Fruit fly (Drosophila melanogaster) whole organism, embryonic: ENCODE measurements around the gene Prp18.
A peak's percentile ranks its signal among the peaks of the same experiment; 100 is the strongest.

ENCODE experiments used
- Atf6 ChIP-seq: fragments of 200-800 bp; sonication (Bioruptor generic); IDR thresholded peaks from 2 replicates; pipeline ENCODE4 v1.3.6; 2022; ENCODE audit warnings: missing biosample characterization, missing genetic modification characterization
- B-H2 ChIP-seq: fragments of 200-800 bp; sonication (Bioruptor generic); optimal IDR thresholded peaks from 2 replicates; lab custom pipeline; 2018; ENCODE audit warnings: missing biosample characterization, mild to moderate bottlenecking, missing genetic modification characterization
- CG10267 ChIP-seq: fragments of 200-800 bp; sonication (Bioruptor generic); optimal IDR thresholded peaks from 2 replicates; lab custom pipeline; 2018; ENCODE audit warnings: missing biosample characterization, mild to moderate bottlenecking, missing genetic modification characterization, moderate library complexity
- CG10321 ChIP-seq: fragments of 200-800 bp; sonication (Bioruptor generic); IDR thresholded peaks from 2 replicates; pipeline ENCODE4 v1.3.6; 2022; ENCODE audit warnings: missing biosample characterization, missing genetic modification characterization
- CG10565 ChIP-seq: fragments of 200-800 bp; sonication (Bioruptor generic); optimal IDR thresholded peaks from 3 replicates; lab custom pipeline; 2016; ENCODE audit warnings: missing biosample characterization, mild to moderate bottlenecking, missing genetic modification characterization
- CG12769 ChIP-seq: fragments of 200-800 bp; sonication (Bioruptor generic); optimal IDR thresholded peaks from 2 replicates; lab custom pipeline; 2019; ENCODE audit warnings: missing biosample characterization, mild to moderate bottlenecking, missing genetic modification characterization, moderate library complexity
- CG13296 ChIP-seq: fragments of 200-800 bp; sonication (Bioruptor generic); optimal IDR thresholded peaks from 3 replicates; lab custom pipeline; 2018; ENCODE audit warnings: missing biosample characterization, mild to moderate bottlenecking, missing genetic modification characterization
- CG13624 ChIP-seq: fragments of 200-800 bp; sonication (Bioruptor generic); optimal IDR thresholded peaks from 2 replicates; lab custom pipeline; 2016; ENCODE audit warnings: missing biosample characterization, missing genetic modification characterization
- CG14965 ChIP-seq: fragments of 200-800 bp; sonication (Bioruptor generic); optimal IDR thresholded peaks from 2 replicates; lab custom pipeline; 2016; ENCODE audit warnings: missing biosample characterization, missing genetic modification characterization, borderline replicate concordance
- CG17829 ChIP-seq: fragments of 200-800 bp; optimal IDR thresholded peaks from 2 replicates; lab custom pipeline; 2019; ENCODE audit warnings: missing biosample characterization, mild to moderate bottlenecking, missing genetic modification characterization, moderate library complexity
- CG17912 ChIP-seq: fragments of 200-800 bp; sonication (Bioruptor generic); optimal IDR thresholded peaks from 2 replicates; lab custom pipeline; 2018; ENCODE audit warnings: missing biosample characterization, mild to moderate bottlenecking, missing genetic modification characterization
- CG31388 ChIP-seq: fragments of 200-800 bp; sonication (Bioruptor generic); optimal IDR thresholded peaks from 2 replicates; lab custom pipeline; 2016; ENCODE audit warnings: missing biosample characterization, missing genetic modification characterization
- CG31441 ChIP-seq: fragments of 200-800 bp; sonication (Bioruptor generic); IDR thresholded peaks from 2 replicates; pipeline ENCODE4 v1.3.6; 2022; ENCODE audit warnings: missing biosample characterization, missing genetic modification characterization
- CG33213 ChIP-seq: fragments of 200-800 bp; sonication (Bioruptor generic); optimal IDR thresholded peaks from 3 replicates; lab custom pipeline; 2016; ENCODE audit warnings: missing biosample characterization, missing genetic modification characterization
- CG5953 ChIP-seq: fragments of 200-800 bp; sonication (Bioruptor generic); IDR thresholded peaks from 2 replicates; pipeline ENCODE4 v1.3.6; 2022; ENCODE audit warnings: missing biosample characterization, missing genetic modification characterization
- CG7786 ChIP-seq: fragments of 200-800 bp; sonication (Bioruptor generic); optimal IDR thresholded peaks from 2 replicates; lab custom pipeline; 2016; ENCODE audit warnings: missing biosample characterization, missing genetic modification characterization
- CG7928 ChIP-seq: fragments of 200-800 bp; sonication (Bioruptor generic); optimal IDR thresholded peaks from 2 replicates; lab custom pipeline; 2017; ENCODE audit warnings: missing biosample characterization, mild to moderate bottlenecking, missing genetic modification characterization
- CHES-1-like ChIP-seq: fragments of 200-800 bp; sonication (Bioruptor generic); optimal IDR thresholded peaks from 2 replicates; lab custom pipeline; 2016; ENCODE audit warnings: missing biosample characterization, missing genetic modification characterization
- Elba2 ChIP-seq: fragments of 200-800 bp; sonication (Bioruptor generic); optimal IDR thresholded peaks from 3 replicates; lab custom pipeline; 2016; ENCODE audit warnings: missing biosample characterization, missing genetic modification characterization
- H2.0 ChIP-seq: fragments of 200-800 bp; sonication (Bioruptor generic); IDR thresholded peaks from 2 replicates; pipeline ENCODE4 v1.3.6; 2022; ENCODE audit warnings: missing biosample characterization, missing genetic modification characterization
- HLH4C ChIP-seq: fragments of 200-800 bp; sonication (Bioruptor generic); IDR thresholded peaks from 3 replicates; pipeline ENCODE4 v1.3.6; 2022; ENCODE audit warnings: missing biosample characterization, missing genetic modification characterization; ENCODE audit not compliant: partially characterized antibody
- HLHmδ ChIP-seq: fragments of 200-800 bp; sonication (Bioruptor generic); optimal IDR thresholded peaks from 2 replicates; lab custom pipeline; 2018; ENCODE audit warnings: missing biosample characterization, mild to moderate bottlenecking, missing genetic modification characterization, moderate library complexity
- Hr39 ChIP-seq: fragments of >200 bp; optimal IDR thresholded peaks from 2 replicates; lab custom pipeline; 2017
- Jarid2 ChIP-seq: fragments of 200-800 bp; sonication (Bioruptor generic); optimal IDR thresholded peaks from 3 replicates; lab custom pipeline; 2017; ENCODE audit warnings: mild to moderate bottlenecking, missing biosample characterization, missing genetic modification reagents, missing genetic modification characterization
- Lhr ChIP-seq: fragments of 200-800 bp; sonication (Bioruptor generic); optimal IDR thresholded peaks from 3 replicates; lab custom pipeline; 2017; ENCODE audit warnings: mild to moderate bottlenecking, missing biosample characterization, missing genetic modification reagents, missing genetic modification characterization
- NK7.1 ChIP-seq: fragments of 200-800 bp; sonication (Bioruptor generic); optimal IDR thresholded peaks from 3 replicates; lab custom pipeline; 2016; ENCODE audit warnings: missing biosample characterization, missing genetic modification characterization
- Neu2 ChIP-seq: fragments of 200-800 bp; sonication (Bioruptor generic); optimal IDR thresholded peaks from 3 replicates; lab custom pipeline; 2016; ENCODE audit warnings: missing biosample characterization, missing genetic modification characterization, borderline replicate concordance
- Pdp1 ChIP-seq, 2 experiments: fragments of 200-800 bp; sonication (Bioruptor generic); optimal IDR thresholded peaks; 3 replicates each; lab custom pipeline; 2016; ENCODE audit warnings: missing biosample characterization in 2 of 2, missing genetic modification characterization in 2 of 2, mild to moderate bottlenecking in 1 of 2, moderate library complexity in 1 of 2
- Rx ChIP-seq: fragments of 200-800 bp; sonication (Bioruptor generic); IDR thresholded peaks from 2 replicates; pipeline ENCODE4 v1.3.6; 2022; ENCODE audit warnings: missing biosample characterization, missing genetic modification characterization
- Spps ChIP-seq: fragments of 200-800 bp; sonication (Bioruptor generic); optimal IDR thresholded peaks from 2 replicates; lab custom pipeline; 2018; ENCODE audit warnings: missing biosample characterization, mild to moderate bottlenecking, missing genetic modification characterization
- ac ChIP-seq: fragments of 200-800 bp; sonication (Bioruptor generic); optimal IDR thresholded peaks from 3 replicates; lab custom pipeline; 2017; ENCODE audit warnings: missing biosample characterization, mild to moderate bottlenecking, missing genetic modification characterization
- aop ChIP-seq: fragments of 200-800 bp; sonication (Bioruptor generic); IDR thresholded peaks from 2 replicates; pipeline ENCODE4 v1.3.6; 2022; ENCODE audit warnings: missing biosample characterization, missing genetic modification characterization
- bab2 ChIP-seq: fragments of 200-800 bp; sonication (Bioruptor generic); optimal IDR thresholded peaks from 2 replicates; lab custom pipeline; 2016; ENCODE audit warnings: missing biosample characterization, missing genetic modification characterization
- ci ChIP-seq: fragments of 200-800 bp; sonication (Bioruptor generic); IDR thresholded peaks from 3 replicates; pipeline ENCODE4 v1.3.6; 2022; ENCODE audit warnings: missing biosample characterization, missing genetic modification characterization
- crol ChIP-seq: fragments of 200-800 bp; sonication (Bioruptor generic); IDR thresholded peaks from 2 replicates; pipeline ENCODE4 v1.3.6; 2022; ENCODE audit warnings: missing biosample characterization, missing genetic modification characterization
- en ChIP-seq: fragments of 200-800 bp; sonication (Bioruptor generic); optimal IDR thresholded peaks from 2 replicates; lab custom pipeline; 2016; ENCODE audit warnings: missing biosample characterization, missing genetic modification characterization
- ewg ChIP-seq: fragments of 200-800 bp; sonication (Bioruptor generic); optimal IDR thresholded peaks from 3 replicates; lab custom pipeline; 2017; ENCODE audit warnings: mild to moderate bottlenecking, missing biosample characterization, missing genetic modification reagents, missing genetic modification characterization
- fd102C ChIP-seq: fragments of 200-800 bp; sonication (Bioruptor generic); optimal IDR thresholded peaks from 2 replicates; lab custom pipeline; 2018; ENCODE audit warnings: missing biosample characterization, mild to moderate bottlenecking, missing genetic modification characterization, moderate library complexity
- gce ChIP-seq: fragments of 200-800 bp; sonication (Bioruptor generic); IDR thresholded peaks from 3 replicates; pipeline ENCODE4 v1.3.6; 2022; ENCODE audit warnings: missing biosample characterization, missing genetic modification characterization
- inv ChIP-seq: fragments of 200-800 bp; sonication (Bioruptor generic); IDR thresholded peaks from 2 replicates; pipeline ENCODE4 v1.3.6; 2022; ENCODE audit warnings: missing biosample characterization, missing genetic modification characterization; ENCODE audit not compliant: partially characterized antibody
- kay ChIP-seq: fragments of 200-800 bp; sonication (Bioruptor generic); optimal IDR thresholded peaks from 2 replicates; lab custom pipeline; 2016; ENCODE audit warnings: missing biosample characterization, missing genetic modification characterization
- lmd ChIP-seq: fragments of 200-800 bp; sonication (Bioruptor generic); IDR thresholded peaks from 2 replicates; pipeline ENCODE4 v1.3.6; 2022; ENCODE audit warnings: missing biosample characterization, missing genetic modification characterization
- nmo ChIP-seq: fragments of 200-800 bp; sonication (Bioruptor generic); optimal IDR thresholded peaks from 2 replicates; lab custom pipeline; 2018; ENCODE audit warnings: missing biosample characterization, mild to moderate bottlenecking, missing genetic modification characterization, moderate library complexity
- onecut ChIP-seq: fragments of 200-800 bp; sonication (Bioruptor generic); IDR thresholded peaks from 2 replicates; pipeline ENCODE4 v1.3.6; 2022; ENCODE audit warnings: missing biosample characterization, missing genetic modification characterization
- otp ChIP-seq: fragments of 200-800 bp; sonication (Bioruptor generic); IDR thresholded peaks from 3 replicates; pipeline ENCODE4, ENCODE4 v1.3.6; 2022; ENCODE audit warnings: missing biosample characterization, missing genetic modification characterization
- pita ChIP-seq: fragments of 200-800 bp; sonication (Bioruptor generic); optimal IDR thresholded peaks from 2 replicates; lab custom pipeline; 2017; ENCODE audit warnings: missing biosample characterization, mild to moderate bottlenecking, missing genetic modification characterization
- rib ChIP-seq: fragments of 200-800 bp; sonication (Bioruptor generic); IDR thresholded peaks from 2 replicates; pipeline ENCODE4 v1.3.6; 2022; ENCODE audit warnings: missing biosample characterization, missing genetic modification characterization
- sens ChIP-seq: fragments of 200-800 bp; sonication (Bioruptor generic); peaks from one replicate; lab custom pipeline; 2016; ENCODE audit warnings: missing biosample characterization, missing genetic modification characterization
- slp2 ChIP-seq: fragments of 200-800 bp; sonication (Bioruptor generic); optimal IDR thresholded peaks from 2 replicates; lab custom pipeline; 2016; ENCODE audit warnings: missing biosample characterization, missing genetic modification characterization
- unc-4 ChIP-seq: fragments of 200-800 bp; sonication (Bioruptor generic); IDR thresholded peaks from 2 replicates; pipeline ENCODE4 v1.3.6; 2022; ENCODE audit warnings: missing biosample characterization, missing genetic modification characterization; ENCODE audit not compliant: partially characterized antibody
- yki ChIP-seq: fragments of >200 bp; optimal IDR thresholded peaks from 3 replicates; lab custom pipeline; 2018
- zen2 ChIP-seq: fragments of 200-800 bp; sonication (Bioruptor generic); IDR thresholded peaks from 3 replicates; pipeline ENCODE4 v1.3.6; 2022; ENCODE audit warnings: missing biosample characterization, missing genetic modification characterization; ENCODE audit not compliant: partially characterized antibody
- zf30C ChIP-seq: fragments of 200-800 bp; sonication (Bioruptor generic); optimal IDR thresholded peaks from 3 replicates; lab custom pipeline; 2018; ENCODE audit warnings: missing biosample characterization, mild to moderate bottlenecking, missing genetic modification characterization

Prp18 gene

DNA sequence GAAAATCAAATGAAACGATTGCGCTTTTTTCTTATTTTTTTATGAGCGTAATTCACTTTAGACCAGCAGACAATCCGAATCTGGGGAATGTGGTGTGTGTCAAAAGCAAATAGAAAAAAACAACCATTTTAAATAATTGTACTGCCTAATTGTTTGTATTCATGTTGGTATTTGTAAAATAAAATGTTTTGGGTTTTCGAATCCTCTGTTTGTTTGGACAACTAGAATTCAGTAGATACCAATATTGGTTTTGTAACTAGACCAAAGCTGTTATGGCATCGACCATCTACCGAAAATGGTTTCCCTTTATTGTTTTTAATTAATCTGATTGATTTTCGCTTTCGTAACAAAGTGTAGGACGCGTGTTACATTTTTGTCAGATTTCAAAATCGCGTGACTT lies 20.1 kb downstream of the Prp18 start (continued):
- TF ChIP-seq bab2 (peak; percentile 62), CG17829 (tag; lab: Kevin White, UChicago) (no peak), aop (no peak), CG33213 (GFP tag; lab: Kevin White, UChicago) (peak; percentile 41), H2.0 (GFP tag; lab: Robert Waterston, UW) (no peak), Spps (tag; lab: Kevin White, UChicago) (no peak), NK7.1 (GFP tag; lab: Kevin White, UChicago) (peak; percentile 22), CG10565 (GFP tag; lab: Kevin White, UChicago) (no peak), B-H2 (GFP tag; lab: Kevin White, UChicago) (no peak), otp (no peak), crol (GFP tag; lab: Robert Waterston, UW) (no peak), CG5953 (GFP tag; lab: Robert Waterston, UW) (no peak), fd102C (peak; percentile 47), CHES-1-like (GFP tag; lab: Kevin White, UChicago) (no peak), CG31388 (GFP tag; lab: Kevin White, UChicago) (no peak), gce (GFP tag; lab: Robert Waterston, UW) (no peak), CG10267 (tag; lab: Kevin White, UChicago) (no peak), CG31441 (GFP tag; lab: Robert Waterston, UW) (no peak), inv (no peak), ewg (no peak), pita (GFP tag; lab: Kevin White, UChicago) (no peak), nmo (GFP tag; lab: Kevin White, UChicago) (peak; percentile 10), zf30C (no peak), CG12769 (tag; lab: Kevin White, UChicago) (peak; percentile 30), CG13624 (no peak), Rx (GFP tag; lab: Robert Waterston, UW) (no peak), onecut (GFP tag; lab: Robert Waterston, UW) (no peak), sens (peak; percentile 74), en (GFP tag; lab: Kevin White, UChicago) (no peak), slp2 (GFP tag; lab: Kevin White, UChicago) (no peak), HLH4C (GFP tag; lab: Robert Waterston, UW) (no peak), yki (lab: Kevin White, UChicago) (no peak), CG17912 (no peak), CG10321 (GFP tag; lab: Robert Waterston, UW) (no peak), Lhr (GFP tag; lab: Kevin White, UChicago) (no peak), rib (no peak), Atf6 (GFP tag; lab: Robert Waterston, UW) (no peak), kay (GFP tag; lab: Kevin White, UChicago) (no peak), CG7786 (GFP tag; lab: Kevin White, UChicago) (no peak), CG14965 (GFP tag; lab: Kevin White, UChicago) (no peak), CG7928 (GFP tag; lab: Kevin White, UChicago) (no peak), HLHmδ (no peak), Pdp1 (GFP tag; optimal IDR thresholded peaks at IDR 0.05; lab: Kevin White, UChicago) (peak in 1 of 2 experiments; percentile 51), CG13296 (GFP tag; lab: Kevin White, UChicago) (no peak), zen2 (no peak), Neu2 (GFP tag; lab: Kevin White, UChicago) (no peak), Elba2 (GFP tag; lab: Kevin White, UChicago) (no peak), ci (GFP tag; lab: Robert Waterston, UW) (no peak), Hr39 (lab: Kevin White, UChicago) (no peak), lmd (GFP tag; lab: Robert Waterston, UW) (no peak; the same call in 1 of the 2 replicates), ac (GFP tag; lab: Kevin White, UChicago) (peak; percentile 5), Jarid2 (GFP tag; lab: Kevin White, UChicago) (peak; percentile 4), unc-4 (no peak)
